Worm (Caenorhabditis elegans) whole organism, L3 larva: ENCODE results near the gene Y113G7B.28.

ENCODE experiments used
- aly-2 ChIP-seq: fragments of 150-350 bp; optimal IDR thresholded peaks from 2 replicates; lab custom pipeline; 2014; ENCODE audit warnings: missing biosample characterization, missing genetic modification characterization
- fos-1 ChIP-seq: fragments of 150-350 bp; optimal IDR thresholded peaks from 2 replicates; lab custom pipeline; 2014; ENCODE audit warnings: missing biosample characterization, missing genetic modification characterization
- jun-1 ChIP-seq: fragments of 150-350 bp; optimal IDR thresholded peaks from 2 replicates; lab custom pipeline; 2014; ENCODE audit warnings: missing biosample characterization, missing genetic modification reagents, missing genetic modification characterization
- nfya-1 ChIP-seq: sonication (generic microtip); optimal IDR thresholded peaks from 2 replicates; lab custom pipeline; 2017; ENCODE audit warnings: missing genetic modification characterization, mild to moderate bottlenecking, missing compliant biosample characterization, antibody characterized with exemption, moderate library complexity; ENCODE audit not compliant: insufficient read depth
- nhr-12 ChIP-seq: fragments of 150-350 bp; optimal IDR thresholded peaks from 2 replicates; lab custom pipeline; 2014; ENCODE audit warnings: missing biosample characterization, missing genetic modification characterization
- pqm-1 ChIP-seq: fragments of 150-350 bp; optimal IDR thresholded peaks from 2 replicates; lab custom pipeline; 2017; ENCODE audit warnings: missing biosample characterization, missing genetic modification characterization, inconsistent platforms
- ztf-4 ChIP-seq: fragments of 150-350 bp; optimal IDR thresholded peaks from 2 replicates; lab custom pipeline; 2014; ENCODE audit warnings: missing biosample characterization, missing genetic modification characterization

DNA sequence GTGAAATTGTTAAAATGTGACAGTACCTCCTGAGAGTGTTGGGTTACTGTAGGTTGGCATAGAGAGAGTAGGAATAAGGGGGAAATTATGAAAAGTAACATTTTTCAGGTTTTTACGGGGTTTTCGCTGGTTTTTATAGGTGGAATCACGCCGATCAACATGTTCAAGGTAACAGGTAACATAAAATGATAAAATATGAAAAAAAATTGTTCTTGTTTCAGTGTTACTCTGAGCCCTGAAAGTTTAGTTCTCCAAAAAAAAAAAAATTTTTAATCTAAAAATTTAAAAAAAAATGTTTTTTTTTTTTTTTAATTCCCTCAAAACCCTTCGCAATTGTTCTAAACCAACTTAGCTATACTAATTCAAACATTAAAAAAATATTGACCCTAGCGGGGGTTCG, 38.0 kb downstream of the Y113G7B.28 start, which contains the start of gene Y113G7B.15:
- TF ChIP-seq nfya-1 (no peak), ztf-4 (tag; lab: Kevin White, UChicago) (no peak), fos-1 (tag; lab: Kevin White, UChicago) (no peak), aly-2 (tag; lab: Kevin White, UChicago) (no peak), pqm-1 (tag; lab: Kevin White, UChicago) (no peak), nhr-12 (no peak), jun-1 (no peak)
